Worm (Caenorhabditis elegans) whole organism, L3 larva: ENCODE data around the gene dcn-1.

ENCODE experiments used
- R02D3.7 ChIP-seq: fragments of 150-350 bp; optimal IDR thresholded peaks from 2 replicates; lab custom pipeline; 2014; ENCODE audit warnings: missing biosample characterization, missing genetic modification characterization
- ZK546.5 ChIP-seq: sonication (generic microtip); optimal IDR thresholded peaks from 2 replicates; lab custom pipeline; 2017; ENCODE audit warnings: missing biosample characterization, missing genetic modification characterization
- aly-2 ChIP-seq: fragments of 150-350 bp; optimal IDR thresholded peaks from 2 replicates; lab custom pipeline; 2014; ENCODE audit warnings: missing biosample characterization, missing genetic modification characterization
- ama-1 ChIP-seq: fragments of 150-350 bp; optimal IDR thresholded peaks from 2 replicates; lab custom pipeline; 2018
- ceh-16 ChIP-seq: sonication (generic microtip); optimal IDR thresholded peaks from 2 replicates; lab custom pipeline; 2017; ENCODE audit warnings: missing biosample characterization, missing genetic modification characterization
- ceh-28 ChIP-seq: fragments of 150-350 bp; optimal IDR thresholded peaks from 2 replicates; lab custom pipeline; 2014; ENCODE audit warnings: missing biosample characterization, missing genetic modification reagents, missing genetic modification characterization
- ceh-82 ChIP-seq: fragments of 150-350 bp; optimal IDR thresholded peaks from 2 replicates; lab custom pipeline; 2014; ENCODE audit warnings: missing biosample characterization, missing genetic modification characterization
- ceh-9 ChIP-seq: sonication (generic microtip); optimal IDR thresholded peaks from 2 replicates; lab custom pipeline; 2018; ENCODE audit warnings: missing biosample characterization, missing genetic modification characterization
- daf-12 ChIP-seq: fragments of 150-350 bp; optimal IDR thresholded peaks from 2 replicates; lab custom pipeline; 2014; ENCODE audit warnings: missing biosample characterization, missing genetic modification reagents, missing genetic modification characterization
- egl-27 ChIP-seq: sonication (generic microtip); optimal IDR thresholded peaks from 4 replicates; lab custom pipeline; 2017; ENCODE audit warnings: missing biosample characterization, missing genetic modification reagents, missing genetic modification characterization
- egl-5 ChIP-seq: fragments of 150-350 bp; optimal IDR thresholded peaks from 2 replicates; lab custom pipeline; 2017; ENCODE audit warnings: missing biosample characterization, missing genetic modification reagents, missing genetic modification characterization, inconsistent platforms
- elt-1 ChIP-seq: fragments of 150-350 bp; optimal IDR thresholded peaks from 2 replicates; lab custom pipeline; 2014; ENCODE audit warnings: missing biosample characterization, missing genetic modification characterization
- elt-2 ChIP-seq: sonication (generic microtip); optimal IDR thresholded peaks from 2 replicates; lab custom pipeline; 2016; ENCODE audit warnings: missing genetic modification reagents, mild to moderate bottlenecking, missing genetic modification characterization, missing compliant biosample characterization
- elt-3 ChIP-seq, 3 experiments: fragments of 150-350 bp in 1 of 3; sonication (generic microtip) in 2 of 3; optimal IDR thresholded peaks; 2 replicates in 2 of 3; 4 replicates in 1 of 3; lab custom pipeline; 2014 to 2017; ENCODE audit warnings: missing biosample characterization in 3 of 3, missing genetic modification characterization in 3 of 3
- eor-1 ChIP-seq, 2 experiments: fragments of 150-350 bp; optimal IDR thresholded peaks; 2 replicates each; lab custom pipeline; 2014 to 2018; ENCODE audit warnings: missing biosample characterization in 2 of 2, missing genetic modification characterization in 2 of 2
- fkh-10 ChIP-seq: sonication (generic microtip); optimal IDR thresholded peaks from 2 replicates; lab custom pipeline; 2017; ENCODE audit warnings: missing biosample characterization, missing genetic modification reagents, missing genetic modification characterization
- hmg-11 ChIP-seq: sonication (generic microtip); optimal IDR thresholded peaks from 2 replicates; lab custom pipeline; 2016; ENCODE audit warnings: missing genetic modification characterization, missing compliant biosample characterization
- jun-1 ChIP-seq: fragments of 150-350 bp; optimal IDR thresholded peaks from 2 replicates; lab custom pipeline; 2014; ENCODE audit warnings: missing biosample characterization, missing genetic modification reagents, missing genetic modification characterization
- lin-15B ChIP-seq: fragments of 150-350 bp; optimal IDR thresholded peaks from 2 replicates; lab custom pipeline; 2014; ENCODE audit warnings: missing biosample characterization, missing genetic modification characterization
- lin-39 ChIP-seq: fragments of 150-350 bp; optimal IDR thresholded peaks from 2 replicates; lab custom pipeline; 2018; ENCODE audit warnings: missing biosample characterization, missing genetic modification reagents, missing genetic modification characterization
- lsy-12 ChIP-seq: sonication (generic microtip); optimal IDR thresholded peaks from 2 replicates; lab custom pipeline; 2016; ENCODE audit warnings: mild to moderate bottlenecking, missing genetic modification characterization, missing compliant biosample characterization
- mdl-1 ChIP-seq: fragments of 150-350 bp; optimal IDR thresholded peaks from 2 replicates; lab custom pipeline; 2014; ENCODE audit warnings: missing biosample characterization, missing genetic modification characterization
- mml-1 ChIP-seq: fragments of 150-350 bp; sonication (generic microtip); optimal IDR thresholded peaks from 3 replicates; lab custom pipeline; 2014; ENCODE audit warnings: missing biosample characterization, missing genetic modification characterization
- nfya-1 ChIP-seq: sonication (generic microtip); optimal IDR thresholded peaks from 2 replicates; lab custom pipeline; 2017; ENCODE audit warnings: missing genetic modification characterization, mild to moderate bottlenecking, missing compliant biosample characterization, antibody characterized with exemption, moderate library complexity; ENCODE audit not compliant: insufficient read depth
- nhr-11 ChIP-seq: fragments of 150-350 bp; optimal IDR thresholded peaks from 2 replicates; lab custom pipeline; 2014; ENCODE audit warnings: missing biosample characterization, missing genetic modification characterization
- nhr-23 ChIP-seq: fragments of 150-350 bp; optimal IDR thresholded peaks from 2 replicates; lab custom pipeline; 2014; ENCODE audit warnings: missing biosample characterization, missing genetic modification reagents, missing genetic modification characterization
- nhr-237 ChIP-seq: fragments of 150-350 bp; optimal IDR thresholded peaks from 2 replicates; lab custom pipeline; 2014; ENCODE audit warnings: missing biosample characterization, missing genetic modification characterization
- nhr-25 ChIP-seq: sonication (generic microtip); optimal IDR thresholded peaks from 2 replicates; lab custom pipeline; 2017; ENCODE audit warnings: missing biosample characterization, missing genetic modification characterization
- nhr-28 ChIP-seq: fragments of 150-350 bp; optimal IDR thresholded peaks from 2 replicates; lab custom pipeline; 2014; ENCODE audit warnings: missing biosample characterization, missing genetic modification characterization
- nhr-43 ChIP-seq: sonication (generic microtip); optimal IDR thresholded peaks from 2 replicates; lab custom pipeline; 2016; ENCODE audit warnings: mild to moderate bottlenecking, missing genetic modification characterization, missing compliant biosample characterization; ENCODE audit not compliant: poor library complexity, severe bottlenecking
- nhr-67 ChIP-seq: fragments of 150-350 bp; optimal IDR thresholded peaks from 2 replicates; lab custom pipeline; 2014; ENCODE audit warnings: missing biosample characterization, missing genetic modification characterization
- nhr-77 ChIP-seq: fragments of 150-350 bp; optimal IDR thresholded peaks from 2 replicates; lab custom pipeline; 2014; ENCODE audit warnings: missing biosample characterization, missing genetic modification characterization
- pha-4 ChIP-seq: fragments of 150-350 bp; optimal IDR thresholded peaks from 2 replicates; lab custom pipeline; 2014; ENCODE audit warnings: missing biosample characterization, missing genetic modification reagents, missing genetic modification characterization
- pqm-1 ChIP-seq: fragments of 150-350 bp; optimal IDR thresholded peaks from 2 replicates; lab custom pipeline; 2017; ENCODE audit warnings: missing biosample characterization, missing genetic modification characterization, inconsistent platforms
- sea-2 ChIP-seq: fragments of 150-350 bp; sonication (generic microtip); optimal IDR thresholded peaks from 4 replicates; lab custom pipeline; 2014; ENCODE audit warnings: missing biosample characterization, missing genetic modification reagents, missing genetic modification characterization
- skn-1 ChIP-seq: fragments of 150-350 bp; optimal IDR thresholded peaks from 2 replicates; lab custom pipeline; 2014; ENCODE audit warnings: missing biosample characterization, missing genetic modification characterization
- snpc-4 ChIP-seq: fragments of 150-350 bp; optimal IDR thresholded peaks from 2 replicates; lab custom pipeline; 2014; ENCODE audit warnings: missing biosample characterization, missing genetic modification characterization
- tbx-2 ChIP-seq: sonication (generic microtip); optimal IDR thresholded peaks from 2 replicates; lab custom pipeline; 2016; ENCODE audit warnings: mild to moderate bottlenecking, missing genetic modification characterization, missing compliant biosample characterization
- unc-39 ChIP-seq: sonication (generic microtip); optimal IDR thresholded peaks from 4 replicates; lab custom pipeline; 2017; ENCODE audit warnings: missing biosample characterization, missing genetic modification characterization
- unc-62 ChIP-seq: fragments of 150-350 bp; sonication (generic microtip); optimal IDR thresholded peaks from 4 replicates; lab custom pipeline; 2014; ENCODE audit warnings: missing biosample characterization, missing genetic modification reagents, missing genetic modification characterization
- zag-1 ChIP-seq: fragments of 150-350 bp; optimal IDR thresholded peaks from 2 replicates; lab custom pipeline; 2014; ENCODE audit warnings: missing biosample characterization, missing genetic modification characterization
- ztf-11 ChIP-seq: fragments of 150-350 bp; optimal IDR thresholded peaks from 2 replicates; lab custom pipeline; 2014; ENCODE audit warnings: missing biosample characterization, missing genetic modification characterization
- ztf-4 ChIP-seq: fragments of 150-350 bp; optimal IDR thresholded peaks from 2 replicates; lab custom pipeline; 2014; ENCODE audit warnings: missing biosample characterization, missing genetic modification characterization

dcn-1 gene

DNA sequence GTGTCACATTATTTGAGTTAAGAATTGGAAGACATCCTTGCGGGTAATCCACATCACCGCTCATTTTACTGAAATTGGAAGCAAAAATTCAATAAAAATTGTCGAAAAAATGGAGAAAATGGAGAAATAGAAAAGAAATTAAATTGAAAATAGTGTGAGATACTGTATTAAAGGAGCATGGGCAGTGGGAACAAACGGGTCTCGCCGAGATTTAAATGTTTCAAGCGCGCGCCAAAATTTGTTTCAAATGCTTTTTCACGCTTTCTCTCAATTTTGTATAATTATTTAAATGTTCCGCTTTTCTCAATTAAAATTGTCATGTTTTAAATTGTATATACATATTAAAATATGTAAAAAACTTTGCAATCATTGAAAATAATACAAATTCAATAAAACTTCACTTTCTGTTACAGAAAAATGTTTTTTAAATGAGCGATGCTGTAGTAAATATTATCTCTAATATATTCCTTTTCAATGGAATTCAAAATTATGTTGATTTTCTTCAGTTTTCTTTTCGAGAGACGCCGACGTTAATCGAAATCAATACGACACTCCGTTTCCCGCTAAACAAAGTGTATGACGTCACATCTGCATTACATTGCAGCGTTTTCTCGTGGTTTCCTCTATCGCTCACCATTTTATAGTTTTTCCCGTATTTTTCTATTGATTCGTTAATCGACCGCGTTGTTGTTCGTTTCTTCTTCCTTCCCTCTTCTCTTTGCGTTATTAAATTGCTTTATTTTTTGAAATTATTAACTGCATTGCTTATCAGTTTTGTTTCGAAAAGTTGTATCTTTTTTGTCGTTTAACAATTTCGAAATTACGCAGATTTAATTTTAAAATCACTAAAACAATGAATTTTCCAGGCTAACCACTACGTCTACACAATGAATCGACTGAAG is at the start of gene dcn-1, which contains the start of gene evl-14:
Gene dcn-1 (plus strand): TSS at position 852 of the 902 bp plus-strand sequence.
Gene evl-14 (minus strand): TSS at position 68 of the 902 bp plus-strand sequence.
- no peak for TF ChIP-seq nhr-28 (tag; lab: Kevin White, UChicago)
- TF ChIP-seq elt-2 (tag; lab: Kevin White, UChicago), result peak; percentile 65
- TF ChIP-seq unc-62 (GFP tag; lab: Kevin White, UChicago), result no peak
- TF ChIP-seq egl-27, result no peak
- no peak for TF ChIP-seq ztf-11 (tag; lab: Kevin White, UChicago)
- TF ChIP-seq unc-39 (tag; lab: Kevin White, UChicago), result no peak
- no peak for TF ChIP-seq nhr-67
- TF ChIP-seq zag-1 (tag; lab: Kevin White, UChicago), result no peak
- no peak for TF ChIP-seq fkh-10 (GFP tag; lab: Kevin White, UChicago)
- peak; percentile 88 for TF ChIP-seq nhr-25 (tag; lab: Kevin White, UChicago)
- TF ChIP-seq eor-1 (tag; optimal IDR thresholded peaks at IDR 0.05; lab: Kevin White, UChicago), result no peak
- peak; percentile 37 for TF ChIP-seq pqm-1 (tag; lab: Kevin White, UChicago)
- no peak for TF ChIP-seq elt-1 (tag; lab: Kevin White, UChicago)
- no peak for TF ChIP-seq ceh-16 (tag; lab: Kevin White, UChicago)
- no peak for TF ChIP-seq ZK546.5 (tag; lab: Kevin White, UChicago)
- no peak for TF ChIP-seq mml-1 (tag; lab: Kevin White, UChicago)
- TF ChIP-seq mdl-1 (tag; lab: Kevin White, UChicago), result no peak
- TF ChIP-seq ceh-28, result peak; percentile 63
- no peak for TF ChIP-seq tbx-2
- peak; percentile 5 for TF ChIP-seq skn-1 (tag; lab: Kevin White, UChicago)
- TF ChIP-seq lin-39 (tag; lab: Kevin White, UChicago), result peak; percentile 57
- peak; percentile 63 for TF ChIP-seq lin-15B
- TF ChIP-seq pha-4 (tag; lab: Kevin White, UChicago), result peak; percentile 92
- no peak for TF ChIP-seq aly-2 (tag; lab: Kevin White, UChicago)
- peak; percentile 77 for TF ChIP-seq hmg-11 (tag; lab: Kevin White, UChicago)
- no peak for TF ChIP-seq sea-2 (GFP tag; lab: Kevin White, UChicago)
- TF ChIP-seq ceh-82 (tag; lab: Kevin White, UChicago), result no peak
- TF ChIP-seq nhr-23, result peak; percentile 74
- peak; percentile 80 for TF ChIP-seq egl-5 (tag; lab: Kevin White, UChicago)
- TF ChIP-seq nhr-77 (tag; lab: Kevin White, UChicago), result no peak
- TF ChIP-seq ceh-9, result no peak
- TF ChIP-seq nfya-1 (tag; lab: Kevin White, UChicago), result peak; percentile 88
- no peak for TF ChIP-seq daf-12 (tag; lab: Kevin White, UChicago)
- TF ChIP-seq ztf-4 (tag; lab: Kevin White, UChicago), result no peak
- peak; percentile 74 for TF ChIP-seq jun-1 (tag; lab: Kevin White, UChicago)

DNA sequence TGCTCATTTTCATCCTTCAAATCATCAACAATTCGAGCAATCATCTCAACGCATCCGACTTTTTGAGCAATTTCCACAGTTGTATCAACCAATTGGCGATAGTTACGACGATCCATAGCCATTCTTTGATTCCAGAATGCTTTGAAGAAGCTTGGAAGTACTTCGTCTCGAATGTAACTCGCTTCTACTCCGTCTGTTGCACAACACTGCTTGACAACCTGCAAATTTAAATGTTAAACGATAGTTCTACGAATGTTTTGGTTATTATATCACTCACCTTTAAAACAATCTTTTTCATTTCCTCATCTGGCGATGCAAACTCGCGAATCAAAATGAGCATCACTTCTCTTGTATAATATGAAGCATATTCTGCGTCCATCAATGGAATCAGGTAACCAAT is 47.8 kb upstream of the dcn-1 start:
- no peak for TF ChIP-seq mml-1 (tag; lab: Kevin White, UChicago)

DNA sequence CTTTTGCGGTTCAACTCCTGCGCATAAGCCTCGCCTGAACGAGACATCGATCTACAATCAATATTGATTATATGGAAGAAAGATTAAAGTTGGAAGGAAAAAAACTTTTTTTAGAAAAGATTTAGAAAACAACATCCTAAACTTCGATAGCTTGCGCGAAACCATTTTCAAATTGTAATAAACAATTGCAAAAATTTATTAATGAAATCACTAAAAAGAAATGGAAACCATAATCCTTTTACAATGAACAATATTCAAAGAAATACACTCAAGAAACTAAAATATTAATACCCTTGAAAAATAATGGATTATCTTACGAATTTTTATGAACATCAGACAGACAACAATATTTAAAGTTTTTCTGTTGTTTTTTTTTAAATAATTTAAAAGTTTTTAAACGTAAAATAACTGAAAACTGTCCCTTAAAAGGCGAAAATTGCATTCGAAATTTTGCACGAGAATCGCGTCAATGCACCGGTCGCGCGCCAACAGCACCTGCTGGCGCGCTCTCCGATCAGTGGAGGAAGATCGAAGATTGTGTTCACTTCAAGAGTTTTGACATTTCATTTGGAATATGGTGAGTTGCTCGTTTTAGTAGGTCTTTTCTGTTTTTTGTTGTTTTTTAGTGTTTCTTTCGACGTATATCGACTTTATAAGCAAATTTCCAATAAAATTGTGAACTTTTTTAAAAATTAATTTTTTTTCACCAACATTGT is 44.3 kb upstream of the dcn-1 start, which contains the start of the genes sftb-1 and R10E4.1:
Gene sftb-1 (minus strand): TSS at position 51 of the 716 bp plus-strand sequence.
Gene R10E4.1 (plus strand): TSS at position 524 of the 716 bp plus-strand sequence.
- TF ChIP-seq ama-1 (lab: Kevin White, UChicago) (no peak), elt-3 (tag; optimal IDR thresholded peaks at IDR 0.05; lab: Kevin White, UChicago) (no peak), snpc-4 (tag; lab: Kevin White, UChicago) (peak; percentile 81), eor-1 (tag; optimal IDR thresholded peaks at IDR 0.05; lab: Kevin White, UChicago) (no peak), R02D3.7 (tag; lab: Kevin White, UChicago) (peak; percentile 58), ceh-28 (peak; percentile 22), egl-5 (tag; lab: Kevin White, UChicago) (no peak), pqm-1 (tag; lab: Kevin White, UChicago) (peak; percentile 3), tbx-2 (peak; percentile 23), lin-39 (tag; lab: Kevin White, UChicago) (peak; percentile 77), ceh-82 (tag; lab: Kevin White, UChicago) (no peak), nhr-25 (tag; lab: Kevin White, UChicago) (peak; percentile 68), elt-1 (tag; lab: Kevin White, UChicago) (no peak), ceh-9 (no peak), daf-12 (tag; lab: Kevin White, UChicago) (no peak), elt-2 (tag; lab: Kevin White, UChicago) (peak; percentile 30), pha-4 (tag; lab: Kevin White, UChicago) (peak; percentile 69), fkh-10 (GFP tag; lab: Kevin White, UChicago) (no peak), lin-15B (peak; percentile 75), aly-2 (tag; lab: Kevin White, UChicago) (no peak), hmg-11 (tag; lab: Kevin White, UChicago) (peak; percentile 41), nhr-237 (tag; lab: Kevin White, UChicago) (no peak), lsy-12 (tag; lab: Kevin White, UChicago) (no peak), nfya-1 (tag; lab: Kevin White, UChicago) (peak; percentile 82), nhr-43 (tag; lab: Kevin White, UChicago) (peak; percentile 30), jun-1 (tag; lab: Kevin White, UChicago) (peak; percentile 37), nhr-23 (peak; percentile 71), nhr-11 (no peak), nhr-77 (tag; lab: Kevin White, UChicago) (no peak)
